Fruit fly (Drosophila melanogaster): ENCODE measurements around the gene mip130.
A peak's percentile ranks its signal among the peaks of the same experiment; 100 is the strongest.

The mip130 gene

DNA sequence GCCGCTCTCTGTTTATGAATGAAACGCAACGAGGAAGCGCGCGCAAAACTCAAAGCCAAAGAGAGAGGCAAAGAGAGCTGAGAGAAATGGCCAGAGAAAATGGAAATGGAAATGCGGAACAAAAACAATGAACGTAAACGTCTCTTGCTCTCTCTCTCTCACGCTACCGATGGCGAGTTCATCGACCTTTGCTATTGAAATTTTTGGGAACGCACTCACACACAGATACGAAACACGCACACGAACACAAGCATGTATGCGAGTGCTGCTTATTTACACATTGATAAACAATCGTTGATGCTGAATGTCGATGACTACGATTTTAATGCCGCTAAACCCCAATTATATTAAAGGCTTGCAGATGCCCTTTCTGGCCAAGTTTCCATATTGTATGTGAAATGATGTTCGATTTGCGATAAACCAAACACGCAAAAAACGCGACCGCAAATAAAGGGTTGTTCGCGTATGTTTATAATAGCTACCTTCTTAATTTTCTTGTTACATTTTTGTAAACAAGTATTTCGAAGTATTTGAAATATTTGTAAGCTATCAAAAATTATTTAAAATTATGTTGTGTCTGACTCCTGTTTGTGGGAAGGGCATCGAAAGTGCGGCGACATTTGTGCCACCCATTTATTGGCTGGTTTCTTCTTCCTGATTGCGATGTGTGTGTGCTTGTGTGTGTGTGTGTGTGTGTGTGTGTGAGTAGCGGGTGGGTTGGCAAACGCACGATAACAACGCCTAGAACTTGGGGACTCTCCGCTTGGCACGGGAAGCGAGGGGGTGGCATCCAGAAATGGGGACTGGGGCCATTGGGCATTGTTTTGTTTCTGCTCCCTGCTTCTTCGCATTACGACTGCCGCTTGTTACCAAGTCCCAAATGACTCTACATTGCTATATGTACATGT, 35.6 kb downstream of the mip130 start (continued):
- TF ChIP-seq CG7987 (GFP tag; optimal IDR thresholded peaks at IDR 0.05) (no peak), chinmo (GFP tag; IDR thresholded peaks at IDR 0.05; ENCODE audit: partially characterized antibody) (0 out of 4 replicates have a peak, but pooled peaks have one; percentile 31), CG33213 (GFP tag; optimal IDR thresholded peaks at IDR 0.05) (peak; percentile 41), HLH54F (GFP tag; optimal IDR thresholded peaks at IDR 0.05) (peak; percentile 67), CG42726 (GFP tag; IDR thresholded peaks at IDR 0.05; ENCODE audit: partially characterized antibody) (no peak), CG5953 (GFP tag; IDR thresholded peaks at IDR 0.05) (no peak), Scr (GFP tag; IDR thresholded peaks at IDR 0.05; ENCODE audit: partially characterized antibody) (no peak), ato (GFP tag; IDR thresholded peaks at IDR 0.05; ENCODE audit: partially characterized antibody) (no peak), peb (GFP tag; IDR thresholded peaks at IDR 0.05) (no peak), CoRest (tag; optimal IDR thresholded peaks at IDR 0.05) (peak; percentile 86), CG30431 (GFP tag; optimal IDR thresholded peaks at IDR 0.05) (peak; percentile 68), ftz-f1 (GFP tag; optimal IDR thresholded peaks at IDR 0.05) (no peak), CG8281 (tag; optimal IDR thresholded peaks at IDR 0.05) (peak; percentile 32), scrt (GFP tag; optimal IDR thresholded peaks at IDR 0.05) (peak; percentile 66), zen2 (GFP tag; IDR thresholded peaks at IDR 0.05; ENCODE audit: partially characterized antibody) (0 out of 3 replicates have a peak, but pooled peaks have one; percentile 32), p53 (GFP tag; optimal IDR thresholded peaks at IDR 0.05) (no peak), CG5245 (GFP tag; optimal IDR thresholded peaks at IDR 0.05) (peak; percentile 15), CG18262 (tag; optimal IDR thresholded peaks at IDR 0.05) (peak; percentile 86), Blimp-1 (GFP tag; optimal IDR thresholded peaks at IDR 0.05) (peak; percentile 74), Max (GFP tag; optimal IDR thresholded peaks at IDR 0.05) (peak; percentile 43), Nf-YC (tag; optimal IDR thresholded peaks at IDR 0.05) (peak; percentile 49), CG32532 (GFP tag; IDR thresholded peaks at IDR 0.05) (no peak), CG13894 (tag; optimal IDR thresholded peaks at IDR 0.05) (no peak), CG7745 (tag; optimal IDR thresholded peaks at IDR 0.05) (no peak), CG17385 (GFP tag; optimal IDR thresholded peaks at IDR 0.05) (peak; percentile 74), usp (GFP tag; optimal IDR thresholded peaks at IDR 0.05) (peak; percentile 19), onecut (GFP tag; IDR thresholded peaks at IDR 0.05) (peak; percentile 15), Ravus (GFP tag; IDR thresholded peaks at IDR 0.05) (no peak), dimm (GFP tag; IDR thresholded peaks at IDR 0.05) (no peak), CG34224 (GFP tag; IDR thresholded peaks at IDR 0.05; ENCODE audit: partially characterized antibody) (no peak), hbn (GFP tag; IDR thresholded peaks at IDR 0.05; ENCODE audit: partially characterized antibody) (no peak), zfh2 (GFP tag; optimal IDR thresholded peaks at IDR 0.05) (peak; percentile 52), ab (GFP tag; optimal IDR thresholded peaks at IDR 0.05) (peak; percentile 19), CG13775 (GFP tag; optimal IDR thresholded peaks at IDR 0.05) (peak; percentile 50), CG3163 (GFP tag; optimal IDR thresholded peaks at IDR 0.05) (peak; percentile 93), CG11093 (GFP tag; IDR thresholded peaks at IDR 0.05) (peak; percentile 41; the same call in 1 of the 3 replicates), Chrac-16 (GFP tag; optimal IDR thresholded peaks at IDR 0.05) (peak; percentile 6), gsb (GFP tag; IDR thresholded peaks at IDR 0.05) (no peak), disco-r (GFP tag; optimal IDR thresholded peaks at IDR 0.05) (peak; percentile 55), jumu (GFP tag; optimal IDR thresholded peaks at IDR 0.05) (peak; percentile 29), bab2 (GFP tag; optimal IDR thresholded peaks at IDR 0.05) (peak; percentile 67), CG8388 (GFP tag; optimal IDR thresholded peaks at IDR 0.05) (peak; percentile 78), bcd (GFP tag; optimal IDR thresholded peaks at IDR 0.05) (peak; percentile 82), CG13296 (GFP tag; optimal IDR thresholded peaks at IDR 0.05) (peak; percentile 47), br (optimal IDR thresholded peaks at IDR 0.05) (no peak), Asciz (GFP tag; optimal IDR thresholded peaks at IDR 0.05) (peak; percentile 57), Meics (GFP tag; optimal IDR thresholded peaks at IDR 0.05) (peak; percentile 66), hkb (optimal IDR thresholded peaks at IDR 0.05) (no peak), hkb (GFP tag; IDR thresholded peaks at IDR 0.05) (peak; percentile 61)
